Worm (Caenorhabditis elegans) whole organism, mixed stage, embryonic: Measurements from ENCODE around the gene srh-122.

Source experiments
- hlh-1 ChIP-seq: fragments of 150-350 bp; optimal IDR thresholded peaks from 2 replicates; lab custom pipeline; 2014; ENCODE audit warnings: missing biosample characterization, missing genetic modification reagents, missing genetic modification characterization
- lin-13 ChIP-seq: fragments of 150-350 bp; optimal IDR thresholded peaks from 2 replicates; lab custom pipeline; 2014; ENCODE audit warnings: missing biosample characterization, missing genetic modification characterization
- mab-5 ChIP-seq: fragments of 150-350 bp; optimal IDR thresholded peaks from 2 replicates; lab custom pipeline; 2014; ENCODE audit warnings: missing biosample characterization, missing genetic modification characterization
- nhr-12 ChIP-seq: fragments of 150-350 bp; optimal IDR thresholded peaks from 2 replicates; lab custom pipeline; 2014; ENCODE audit warnings: missing biosample characterization, missing genetic modification characterization
- nhr-2 ChIP-seq: fragments of 150-350 bp; optimal IDR thresholded peaks from 2 replicates; lab custom pipeline; 2014; ENCODE audit warnings: missing biosample characterization, missing genetic modification characterization
- nhr-28 ChIP-seq: fragments of 150-350 bp; optimal IDR thresholded peaks from 2 replicates; lab custom pipeline; 2014; ENCODE audit warnings: missing biosample characterization, missing genetic modification characterization
- pha-4 ChIP-seq: fragments of 150-350 bp; optimal IDR thresholded peaks from 2 replicates; lab custom pipeline; 2018; ENCODE audit warnings: missing biosample characterization, missing genetic modification reagents, missing genetic modification characterization
- sem-2 ChIP-seq: fragments of 200-800 bp; sonication (Bioruptor generic); optimal IDR thresholded peaks from 2 replicates; lab custom pipeline; 2018; ENCODE audit warnings: mild to moderate bottlenecking, missing genetic modification characterization, missing compliant biosample characterization
- sptf-1 ChIP-seq: sonication (generic microtip); optimal IDR thresholded peaks from 2 replicates; lab custom pipeline; 2017; ENCODE audit warnings: mild to moderate bottlenecking, missing genetic modification characterization, moderate library complexity, missing compliant biosample characterization

ce11 chrV:15352376-15352775 lies 25.4 kb downstream of the srh-122 start, which contains the start of gene srx-58:
- TF ChIP-seq lin-13 (tag; lab: Kevin White, UChicago) (no peak), hlh-1 (tag; lab: Kevin White, UChicago) (no peak), pha-4 (no peak), sptf-1 (no peak), nhr-28 (tag; lab: Kevin White, UChicago) (no peak), mab-5 (tag; lab: Kevin White, UChicago) (no peak), nhr-12 (tag; lab: Kevin White, UChicago) (no peak), sem-2 (GFP tag; lab: Kevin White, UChicago) (no peak), nhr-2 (tag; lab: Kevin White, UChicago) (no peak)
